Fruit fly (Drosophila melanogaster) whole organism, embryonic: Measurements from ENCODE around the gene hbt.

Experiments
- ATbp ChIP-seq: fragments of 200-800 bp; sonication (Bioruptor generic); optimal IDR thresholded peaks from 2 replicates; lab custom pipeline; 2017; ENCODE audit warnings: missing biosample characterization, mild to moderate bottlenecking, missing genetic modification characterization, missing genetic modification reagents
- Bteb2 ChIP-seq: fragments of 200-800 bp; sonication (Bioruptor generic); optimal IDR thresholded peaks from 2 replicates; lab custom pipeline; 2016; ENCODE audit warnings: missing biosample characterization, missing genetic modification characterization
- CG10147 ChIP-seq: fragments of 200-800 bp; sonication (Bioruptor generic); optimal IDR thresholded peaks from 2 replicates; lab custom pipeline; 2019; ENCODE audit warnings: missing biosample characterization, mild to moderate bottlenecking, missing genetic modification characterization, moderate library complexity
- CG10565 ChIP-seq: fragments of 200-800 bp; sonication (Bioruptor generic); optimal IDR thresholded peaks from 3 replicates; lab custom pipeline; 2016; ENCODE audit warnings: missing biosample characterization, mild to moderate bottlenecking, missing genetic modification characterization
- CG11398 ChIP-seq: fragments of 200-800 bp; sonication (Bioruptor generic); optimal IDR thresholded peaks from 2 replicates; lab custom pipeline; 2016; ENCODE audit warnings: missing biosample characterization, missing genetic modification characterization
- CG1233 ChIP-seq: fragments of 200-800 bp; sonication (Bioruptor generic); optimal IDR thresholded peaks from 4 replicates; lab custom pipeline; 2018; ENCODE audit warnings: missing biosample characterization, mild to moderate bottlenecking, missing genetic modification characterization
- CG13287 ChIP-seq: fragments of 200-800 bp; sonication (Bioruptor generic); IDR thresholded peaks from 2 replicates; pipeline ENCODE4 v1.3.6; 2022; ENCODE audit warnings: missing biosample characterization, missing genetic modification characterization; ENCODE audit not compliant: partially characterized antibody
- CG13624 ChIP-seq: fragments of 200-800 bp; sonication (Bioruptor generic); optimal IDR thresholded peaks from 2 replicates; lab custom pipeline; 2016; ENCODE audit warnings: missing biosample characterization, missing genetic modification characterization
- CG13894 ChIP-seq: fragments of 200-800 bp; sonication (Bioruptor generic); optimal IDR thresholded peaks from 3 replicates; lab custom pipeline; 2018; ENCODE audit warnings: missing biosample characterization, mild to moderate bottlenecking, missing genetic modification characterization, moderate library complexity
- CG15479 ChIP-seq: fragments of 200-800 bp; sonication (Bioruptor generic); optimal IDR thresholded peaks from 3 replicates; lab custom pipeline; 2019; ENCODE audit warnings: missing biosample characterization, mild to moderate bottlenecking, missing genetic modification characterization, moderate library complexity
- CG16779 ChIP-seq: fragments of 200-800 bp; sonication (Bioruptor generic); IDR thresholded peaks from 2 replicates; pipeline ENCODE4 v1.3.6; 2022; ENCODE audit warnings: missing biosample characterization, missing genetic modification characterization
- CG18262 ChIP-seq: fragments of 200-800 bp; optimal IDR thresholded peaks from 3 replicates; lab custom pipeline; 2019; ENCODE audit warnings: missing biosample characterization, mild to moderate bottlenecking, missing genetic modification characterization, moderate library complexity
- CG18599 ChIP-seq: fragments of 200-800 bp; sonication (Bioruptor generic); optimal IDR thresholded peaks from 3 replicates; lab custom pipeline; 2017; ENCODE audit warnings: missing biosample characterization, missing genetic modification characterization, mild to moderate bottlenecking, moderate library complexity, missing genetic modification reagents
- CG2712 ChIP-seq: fragments of 200-800 bp; optimal IDR thresholded peaks from 3 replicates; lab custom pipeline; 2019; ENCODE audit warnings: missing biosample characterization, mild to moderate bottlenecking, missing genetic modification characterization, moderate library complexity
- CG3847 ChIP-seq: fragments of 200-800 bp; sonication (Bioruptor generic); IDR thresholded peaks from 2 replicates; pipeline ENCODE4 v1.3.6; 2022; ENCODE audit warnings: missing biosample characterization, missing genetic modification characterization
- CG6791 ChIP-seq: fragments of 200-800 bp; sonication (Bioruptor generic); IDR thresholded peaks from 3 replicates; pipeline ENCODE4 v1.3.6; 2022; ENCODE audit warnings: missing biosample characterization, missing genetic modification characterization; ENCODE audit not compliant: partially characterized antibody
- CG7963 ChIP-seq: fragments of 200-800 bp; sonication (Bioruptor generic); IDR thresholded peaks from 3 replicates; pipeline ENCODE4 v1.3.6; 2022; ENCODE audit warnings: missing biosample characterization, missing genetic modification characterization; ENCODE audit not compliant: partially characterized antibody
- D19A ChIP-seq: fragments of 200-800 bp; optimal IDR thresholded peaks from 3 replicates; lab custom pipeline; 2019; ENCODE audit warnings: missing biosample characterization, mild to moderate bottlenecking, missing genetic modification characterization, moderate library complexity
- Dbx ChIP-seq: fragments of 200-800 bp; sonication (Bioruptor generic); IDR thresholded peaks from 3 replicates; pipeline ENCODE4 v1.3.6; 2022; ENCODE audit warnings: missing biosample characterization, missing genetic modification characterization
- E2f1 ChIP-seq: fragments of 200-800 bp; sonication (Bioruptor generic); IDR thresholded peaks from 2 replicates; pipeline ENCODE4 v1.3.6; 2022; ENCODE audit warnings: missing biosample characterization, missing genetic modification characterization
- Fer1 ChIP-seq: fragments of 200-800 bp; sonication (Bioruptor generic); optimal IDR thresholded peaks from 2 replicates; lab custom pipeline; 2017; ENCODE audit warnings: missing biosample characterization, mild to moderate bottlenecking, missing genetic modification characterization
- MTF-1 ChIP-seq: fragments of 200-800 bp; sonication (Bioruptor generic); optimal IDR thresholded peaks from 2 replicates; lab custom pipeline; 2018; ENCODE audit warnings: missing biosample characterization, mild to moderate bottlenecking, missing genetic modification characterization, borderline replicate concordance
- Mad ChIP-seq: fragments of 200-800 bp; sonication (Bioruptor generic); optimal IDR thresholded peaks from 2 replicates; lab custom pipeline; 2016; ENCODE audit warnings: missing biosample characterization, missing genetic modification characterization
- Med ChIP-seq: fragments of 200-800 bp; sonication (Bioruptor generic); peaks from one replicate; lab custom pipeline; 2016; ENCODE audit warnings: missing biosample characterization, missing genetic modification characterization, mild to moderate bottlenecking, inconsistent platforms, moderate library complexity
- NK7.1 ChIP-seq: fragments of 200-800 bp; sonication (Bioruptor generic); optimal IDR thresholded peaks from 3 replicates; lab custom pipeline; 2016; ENCODE audit warnings: missing biosample characterization, missing genetic modification characterization
- Neu2 ChIP-seq: fragments of 200-800 bp; sonication (Bioruptor generic); optimal IDR thresholded peaks from 3 replicates; lab custom pipeline; 2016; ENCODE audit warnings: missing biosample characterization, missing genetic modification characterization, borderline replicate concordance
- Ptx1 ChIP-seq: fragments of 200-800 bp; sonication (Bioruptor generic); IDR thresholded peaks from 2 replicates; pipeline ENCODE4 v1.3.6; 2022; ENCODE audit warnings: missing biosample characterization, missing genetic modification characterization
- Side ChIP-seq: fragments of 200-800 bp; sonication (Bioruptor generic); optimal IDR thresholded peaks from 2 replicates; lab custom pipeline; 2016; ENCODE audit warnings: missing biosample characterization, missing genetic modification characterization
- Tbp ChIP-seq: fragments of >200 bp; optimal IDR thresholded peaks from 2 replicates; lab custom pipeline; 2018; ENCODE audit warnings: missing biosample characterization, missing genetic modification characterization
- Xrp1 ChIP-seq: fragments of 200-800 bp; sonication (Bioruptor generic); IDR thresholded peaks from 2 replicates; pipeline ENCODE4 v1.3.6; 2022; ENCODE audit warnings: missing biosample characterization, missing genetic modification characterization
- bab2 ChIP-seq: fragments of 200-800 bp; sonication (Bioruptor generic); optimal IDR thresholded peaks from 2 replicates; lab custom pipeline; 2016; ENCODE audit warnings: missing biosample characterization, missing genetic modification characterization
- bowl ChIP-seq: fragments of 200-800 bp; sonication (Bioruptor generic); IDR thresholded peaks from 2 replicates; pipeline ENCODE4 v1.3.6; 2022; ENCODE audit warnings: missing biosample characterization, missing genetic modification characterization
- br ChIP-seq: fragments of >200 bp; optimal IDR thresholded peaks from 2 replicates; lab custom pipeline; 2017
- bsh ChIP-seq, 2 experiments: fragments of 200-800 bp; sonication (Bioruptor generic); optimal IDR thresholded peaks; 2 replicates each; lab custom pipeline; 2017 to 2018; ENCODE audit warnings: mild to moderate bottlenecking in 2 of 2, missing biosample characterization in 2 of 2, missing genetic modification characterization in 2 of 2, moderate library complexity in 1 of 2
- dan ChIP-seq: fragments of 200-800 bp; sonication (Bioruptor generic); IDR thresholded peaks from 2 replicates; pipeline ENCODE4 v1.3.6; 2022; ENCODE audit warnings: missing biosample characterization, missing genetic modification characterization
- dysf ChIP-seq: fragments of 200-800 bp; sonication (Bioruptor generic); IDR thresholded peaks from 3 replicates; pipeline ENCODE4 v1.3.6; 2022; ENCODE audit warnings: missing biosample characterization, missing genetic modification characterization
- fd3F ChIP-seq: fragments of 200-800 bp; sonication (Bioruptor generic); optimal IDR thresholded peaks from 2 replicates; lab custom pipeline; 2018; ENCODE audit warnings: missing biosample characterization, mild to moderate bottlenecking, missing genetic modification characterization, moderate library complexity
- gce ChIP-seq: fragments of 200-800 bp; sonication (Bioruptor generic); IDR thresholded peaks from 3 replicates; pipeline ENCODE4 v1.3.6; 2022; ENCODE audit warnings: missing biosample characterization, missing genetic modification characterization
- gro ChIP-seq: fragments of 200-800 bp; sonication (Bioruptor generic); optimal IDR thresholded peaks from 2 replicates; lab custom pipeline; 2016; ENCODE audit warnings: missing biosample characterization, missing genetic modification characterization
- gsb ChIP-seq: fragments of 200-800 bp; sonication (Bioruptor generic); IDR thresholded peaks from 2 replicates; pipeline ENCODE4 v1.3.6; 2022; ENCODE audit warnings: missing biosample characterization, missing genetic modification characterization
- hbn ChIP-seq: fragments of 200-800 bp; sonication (Bioruptor generic); IDR thresholded peaks from 2 replicates; pipeline ENCODE4 v1.3.6; 2022; ENCODE audit warnings: missing biosample characterization, missing genetic modification characterization; ENCODE audit not compliant: partially characterized antibody
- jumu ChIP-seq: fragments of 200-800 bp; sonication (Bioruptor generic); optimal IDR thresholded peaks from 3 replicates; lab custom pipeline; 2016; ENCODE audit warnings: missing biosample characterization, missing genetic modification characterization
- kni ChIP-seq: fragments of 200-800 bp; sonication (Bioruptor generic); optimal IDR thresholded peaks from 3 replicates; lab custom pipeline; 2017; ENCODE audit warnings: mild to moderate bottlenecking, missing biosample characterization, missing genetic modification reagents, missing genetic modification characterization
- psq ChIP-seq: fragments of 200-800 bp; sonication (Bioruptor generic); optimal IDR thresholded peaks from 2 replicates; lab custom pipeline; 2017; ENCODE audit warnings: missing biosample characterization, missing genetic modification characterization
- pum ChIP-seq: fragments of 200-800 bp; sonication (Bioruptor generic); optimal IDR thresholded peaks from 2 replicates; lab custom pipeline; 2016; ENCODE audit warnings: missing biosample characterization, missing genetic modification characterization
- ro ChIP-seq: fragments of 200-800 bp; sonication (Bioruptor generic); IDR thresholded peaks from 2 replicates; pipeline ENCODE4 v1.3.6; 2022; ENCODE audit warnings: missing biosample characterization, missing genetic modification characterization
- sima ChIP-seq: fragments of 200-800 bp; sonication (Bioruptor generic); optimal IDR thresholded peaks from 2 replicates; lab custom pipeline; 2016; ENCODE audit warnings: missing biosample characterization, missing genetic modification characterization
- tgo ChIP-seq: fragments of 200-800 bp; sonication (Bioruptor generic); IDR thresholded peaks from 3 replicates; pipeline ENCODE4 v1.3.6; 2022; ENCODE audit warnings: missing biosample characterization, missing genetic modification characterization
- usp ChIP-seq: fragments of >200 bp; optimal IDR thresholded peaks from 2 replicates; lab custom pipeline; 2017; ENCODE audit warnings: missing biosample characterization, missing genetic modification characterization
- wdn ChIP-seq: fragments of 200-800 bp; sonication (Bioruptor generic); IDR thresholded peaks from 2 replicates; pipeline ENCODE4 v1.3.6; 2022; ENCODE audit warnings: missing biosample characterization, missing genetic modification characterization
- zfh1 ChIP-seq: fragments of 200-800 bp; sonication (Bioruptor generic); IDR thresholded peaks from 3 replicates; pipeline ENCODE4 v1.3.6; 2022; ENCODE audit warnings: missing biosample characterization, missing genetic modification characterization

The hbt gene

DNA sequence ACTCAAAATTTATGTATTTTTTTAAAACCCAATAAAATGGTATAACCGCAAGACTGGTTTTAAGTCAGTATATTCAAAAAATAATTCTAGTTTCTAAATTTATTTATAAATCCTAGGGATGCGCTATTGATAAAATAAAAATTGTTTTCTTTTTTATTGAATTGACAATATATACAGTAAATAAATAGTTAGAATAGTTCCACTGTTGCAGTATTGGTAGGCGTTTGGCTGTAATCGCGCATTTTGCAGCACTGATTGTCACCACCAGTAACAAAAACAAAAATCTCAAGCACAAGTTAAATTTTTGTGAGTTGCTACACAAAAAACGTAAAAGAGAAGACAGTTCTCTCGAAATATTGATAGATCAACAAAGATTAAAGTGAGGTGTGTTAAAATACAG is 38.0 kb upstream of the hbt start, which contains the start of gene CG31855 (continued):
- no peak for TF ChIP-seq CG15479 (GFP tag; lab: Kevin White, UChicago)
- TF ChIP-seq ATbp = peak; percentile 61
- peak; percentile 35; the same call in 1 of the 3 replicates for TF ChIP-seq gce
- peak; percentile 52; the same call in 1 of the 2 replicates for TF ChIP-seq gsb (GFP tag; lab: Robert Waterston, UW)
- TF ChIP-seq Tbp (GFP tag; lab: Kevin White, UChicago) = no peak
- peak; percentile 69 for TF ChIP-seq MTF-1 (GFP tag; lab: Kevin White, UChicago)
- peak; percentile 86 for TF ChIP-seq CG16779 (GFP tag; lab: Robert Waterston, UW)
- peak; percentile 83 for TF ChIP-seq dysf (GFP tag; lab: Robert Waterston, UW)
- peak; percentile 85 for TF ChIP-seq Fer1
- TF ChIP-seq CG11398 (GFP tag; lab: Kevin White, UChicago) = no peak
- peak; percentile 86 for TF ChIP-seq Xrp1
- peak; percentile 79 for TF ChIP-seq CG13624 (GFP tag; lab: Kevin White, UChicago)
- peak; percentile 60 for TF ChIP-seq bab2
- peak; percentile 91 for TF ChIP-seq CG3847
- TF ChIP-seq zfh1 (GFP tag; lab: Robert Waterston, UW) = peak; percentile 88
- TF ChIP-seq NK7.1 = no peak
- TF ChIP-seq CG7963 (GFP tag; lab: Robert Waterston, UW) = no peak
- peak; percentile 66 for TF ChIP-seq CG10147 (GFP tag; lab: Kevin White, UChicago)
- peak; percentile 81 for TF ChIP-seq pum
- TF ChIP-seq CG10565 = peak; percentile 44
- peak; percentile 50; the same call in 1 of the 2 replicates for TF ChIP-seq CG13287 (GFP tag; lab: Robert Waterston, UW)
- peak; percentile 80 for TF ChIP-seq Bteb2 (GFP tag; lab: Kevin White, UChicago)
- TF ChIP-seq ro (GFP tag; lab: Robert Waterston, UW) = peak; percentile 39; the same call in 1 of the 2 replicates
- TF ChIP-seq gro (GFP tag; lab: Kevin White, UChicago) = peak; percentile 91
- peak; percentile 95 for TF ChIP-seq Med (GFP tag; lab: Kevin White, UChicago)
- TF ChIP-seq CG1233 = peak; percentile 73
- TF ChIP-seq bowl = no peak
- no peak for TF ChIP-seq usp
- TF ChIP-seq jumu (GFP tag; lab: Kevin White, UChicago) = peak; percentile 62
- TF ChIP-seq CG13894 (tag; lab: Kevin White, UChicago) = peak; percentile 92
- peak; percentile 76 for TF ChIP-seq Mad (GFP tag; lab: Kevin White, UChicago)
- peak; percentile 80 for TF ChIP-seq CG2712 (tag; lab: Kevin White, UChicago)
- peak; percentile 77 for TF ChIP-seq E2f1
- no peak for TF ChIP-seq Neu2
- TF ChIP-seq kni = no peak
- no peak for TF ChIP-seq dan (GFP tag; lab: Robert Waterston, UW)
- peak; percentile 7 for TF ChIP-seq psq (GFP tag; lab: Kevin White, UChicago)
- TF ChIP-seq Side = peak; percentile 64
- TF ChIP-seq tgo (GFP tag; lab: Robert Waterston, UW) = peak; percentile 83
- TF ChIP-seq sima = no peak
- peak; percentile 90 for TF ChIP-seq Dbx (GFP tag; lab: Robert Waterston, UW)
- peak; percentile 86 for TF ChIP-seq CG18599 (GFP tag; lab: Kevin White, UChicago)
- TF ChIP-seq fd3F = peak; percentile 75
- TF ChIP-seq CG6791 (GFP tag; lab: Robert Waterston, UW) = 0 out of 3 replicates have a peak, but pooled peaks have one; percentile 16
- TF ChIP-seq wdn (GFP tag; lab: Robert Waterston, UW) = peak; percentile 70
- TF ChIP-seq br (lab: Kevin White, UChicago) = no peak
- no peak for TF ChIP-seq hbn
- TF ChIP-seq bsh (GFP tag; optimal IDR thresholded peaks at IDR 0.05; lab: Kevin White, UChicago) = peak; percentile 12 to 76
- peak; percentile 56 for TF ChIP-seq D19A
- TF ChIP-seq Ptx1 (GFP tag; lab: Robert Waterston, UW) = peak; percentile 85
- TF ChIP-seq CG18262 = peak; percentile 77
